Worm (Caenorhabditis elegans): ENCODE measurements around the gene C35A5.5.

Gene C35A5.5

DNA sequence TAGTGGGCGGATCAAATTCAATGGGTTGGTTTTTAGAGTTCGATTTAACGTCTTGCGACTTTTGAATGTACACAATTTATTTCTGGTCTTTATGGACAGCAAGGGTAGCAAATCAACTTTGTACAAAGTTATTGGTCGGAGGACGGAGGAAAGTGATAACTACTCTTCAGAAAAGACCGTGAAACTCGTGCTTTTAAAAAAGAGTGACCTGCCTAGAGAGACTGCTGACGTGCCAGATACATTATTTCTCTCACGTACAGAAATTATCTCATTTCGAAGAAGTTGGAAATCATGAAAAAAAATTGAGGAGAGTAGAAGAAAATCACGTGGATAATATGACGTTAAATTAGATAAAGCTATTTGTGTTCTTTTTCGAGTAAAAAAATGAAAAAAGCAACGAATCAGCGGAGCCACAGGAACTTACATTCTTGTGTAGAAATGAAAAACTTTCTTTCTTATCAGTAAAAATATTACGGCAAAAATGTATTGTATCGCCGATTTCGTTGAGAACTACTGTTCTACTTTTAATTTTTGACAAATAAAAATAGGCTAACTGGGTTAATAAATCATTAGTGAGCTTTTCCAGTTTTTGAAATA lies 30.5 kb downstream of the C35A5.5 start, which contains the start of gene ppm-1.A (continued):
- TF ChIP-seq snpc-4 (tag; optimal IDR thresholded peaks at IDR 0.05), result no peak
- TF ChIP-seq nhr-237 (tag; optimal IDR thresholded peaks at IDR 0.05), result no peak
- no peak for TF ChIP-seq xbp-1 (tag; optimal IDR thresholded peaks at IDR 0.05)
- no peak for TF ChIP-seq nhr-84 (tag; optimal IDR thresholded peaks at IDR 0.05)
- TF ChIP-seq alr-1 (tag; optimal IDR thresholded peaks at IDR 0.05; ENCODE audit: borderline replicate concordance), result no peak
- no peak for TF ChIP-seq mab-9 (GFP tag; IDR thresholded peaks at IDR 0.05)
- TF ChIP-seq ceh-8 (GFP tag; optimal IDR thresholded peaks at IDR 0.05), result no peak
- no peak for TF ChIP-seq nhr-90 (tag; optimal IDR thresholded peaks at IDR 0.05; ENCODE audit: poor library complexity)
- no peak for TF ChIP-seq egl-13 (tag; optimal IDR thresholded peaks at IDR 0.05)
- no peak for TF ChIP-seq nhr-77 (tag; optimal IDR thresholded peaks at IDR 0.05)
- no peak for TF ChIP-seq nhr-11 (tag; optimal IDR thresholded peaks at IDR 0.05)
- TF ChIP-seq ets-5 (GFP tag; IDR thresholded peaks at IDR 0.05), result no peak
- no peak for TF ChIP-seq unc-62 (GFP tag; optimal IDR thresholded peaks at IDR 0.05)
- TF ChIP-seq isw-1 (GFP tag; IDR thresholded peaks at IDR 0.05), result no peak
- TF ChIP-seq nhr-71 (tag; optimal IDR thresholded peaks at IDR 0.05), result peak; percentile 57
- TF ChIP-seq lir-3 (tag; optimal IDR thresholded peaks at IDR 0.05; ENCODE audit: poor library complexity), result peak; percentile 10
- no peak for TF ChIP-seq grh-1 (GFP tag; IDR thresholded peaks at IDR 0.05)
- TF ChIP-seq unc-98 (GFP tag; IDR thresholded peaks at IDR 0.05), result no peak
- TF ChIP-seq vab-15 (tag; optimal IDR thresholded peaks at IDR 0.05), result no peak
- TF ChIP-seq ces-1 (GFP tag; optimal IDR thresholded peaks at IDR 0.05), result no peak
- TF ChIP-seq blmp-1 (tag; optimal IDR thresholded peaks at IDR 0.05), result peak; percentile 73
- no peak for TF ChIP-seq tbx-2 (tag; optimal IDR thresholded peaks at IDR 0.05)
- no peak for TF ChIP-seq pax-3 (tag; optimal IDR thresholded peaks at IDR 0.05)
- peak; percentile 45 for TF ChIP-seq snu-23 (GFP tag; optimal IDR thresholded peaks at IDR 0.05)
- no peak for TF ChIP-seq dsc-1 (tag; optimal IDR thresholded peaks at IDR 0.05)
- TF ChIP-seq fos-1 (tag; optimal IDR thresholded peaks at IDR 0.05), result no peak
- no peak for TF ChIP-seq aly-2 (tag; optimal IDR thresholded peaks at IDR 0.05)
- no peak for TF ChIP-seq unc-30 (tag; optimal IDR thresholded peaks at IDR 0.05)
- TF ChIP-seq pqm-1 (tag; optimal IDR thresholded peaks at IDR 0.05), result no peak
- no peak for TF ChIP-seq unc-86 (tag; optimal IDR thresholded peaks at IDR 0.05)
- no peak for TF ChIP-seq ztf-11 (tag; optimal IDR thresholded peaks at IDR 0.05)
- TF ChIP-seq lin-13 (GFP tag; optimal IDR thresholded peaks at IDR 0.05), result no peak
- no peak for TF ChIP-seq C04F5.9 (tag; optimal IDR thresholded peaks at IDR 0.05)
- TF ChIP-seq hlh-4 (tag; optimal IDR thresholded peaks at IDR 0.05), result no peak
- peak; percentile 70 for TF ChIP-seq nhr-20 (tag; optimal IDR thresholded peaks at IDR 0.05)
- TF ChIP-seq ceh-88 (GFP tag; IDR thresholded peaks at IDR 0.05), result no peak

DNA sequence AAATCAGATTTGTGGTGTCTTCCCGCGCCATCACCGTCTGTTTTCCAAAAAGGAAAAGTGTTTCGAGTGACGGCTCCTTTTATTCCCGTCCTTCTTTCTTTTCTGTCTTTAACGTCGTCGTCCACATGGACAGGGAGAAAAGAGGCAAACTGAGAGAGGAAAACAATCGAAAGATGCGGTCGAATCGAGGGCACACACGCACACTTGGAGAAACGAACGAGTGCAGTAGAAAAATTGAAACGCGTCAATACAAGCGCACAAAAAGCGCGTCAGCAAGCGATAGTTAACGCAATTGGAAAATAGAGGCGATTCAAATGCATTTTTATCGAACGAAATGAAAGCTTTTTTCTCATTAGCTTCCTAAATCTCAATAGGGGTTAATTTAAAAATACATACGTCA lies 31.2 kb downstream of the C35A5.5 start:
- TF ChIP-seq pax-3 (tag; optimal IDR thresholded peaks at IDR 0.05) (peak; percentile 79), F16B12.6 (tag; optimal IDR thresholded peaks at IDR 0.05) (peak; percentile 57), ets-5 (GFP tag; IDR thresholded peaks at IDR 0.05) (no peak), snpc-4 (tag; optimal IDR thresholded peaks at IDR 0.05) (peak; percentile 88), egl-13 (tag; optimal IDR thresholded peaks at IDR 0.05) (peak; percentile 78), pag-3 (tag; optimal IDR thresholded peaks at IDR 0.05; ENCODE audit: borderline replicate concordance, insufficient read depth) (no peak), fkh-8 (tag; optimal IDR thresholded peaks at IDR 0.05) (peak; percentile 91), C16A3.4 (tag; optimal IDR thresholded peaks at IDR 0.05) (peak; percentile 96), fkh-10 (GFP tag; optimal IDR thresholded peaks at IDR 0.05) (peak; percentile 84), unc-130 (tag; optimal IDR thresholded peaks at IDR 0.05) (peak; percentile 84), ceh-82 (tag; optimal IDR thresholded peaks at IDR 0.05) (peak; percentile 82 to 93 (median 86)), ceh-88 (GFP tag; IDR thresholded peaks at IDR 0.05) (peak; percentile 84), pqm-1 (tag; optimal IDR thresholded peaks at IDR 0.05) (no peak), dsc-1 (tag; optimal IDR thresholded peaks at IDR 0.05) (peak; percentile 92), lir-3 (tag; optimal IDR thresholded peaks at IDR 0.05; ENCODE audit: poor library complexity) (peak; percentile 86), blmp-1 (tag; optimal IDR thresholded peaks at IDR 0.05) (peak; percentile 92), elt-2 (tag; optimal IDR thresholded peaks at IDR 0.05) (peak; percentile 62), elt-3 (tag; optimal IDR thresholded peaks at IDR 0.05) (peak in 3 of 6 experiments; percentile 78 to 84 (median 78)), unc-86 (tag; optimal IDR thresholded peaks at IDR 0.05) (peak; percentile 89), nhr-76 (tag; optimal IDR thresholded peaks at IDR 0.05) (no peak), egl-27 (tag; optimal IDR thresholded peaks at IDR 0.05) (peak in 1 of 2 experiments; percentile 40), lin-14 (GFP tag; optimal IDR thresholded peaks at IDR 0.05) (peak; percentile 99), dpl-1 (GFP tag; optimal IDR thresholded peaks at IDR 0.05) (peak; percentile 96 to 97 (median 97)), hlh-4 (tag; optimal IDR thresholded peaks at IDR 0.05) (no peak), C04F5.9 (tag; optimal IDR thresholded peaks at IDR 0.05) (peak; percentile 69), ama-1 (optimal IDR thresholded peaks at IDR 0.05) (peak; percentile 84), nhr-85 (tag) (peak; percentile 97)

All from whole organism, L1 larva.